Worm (Caenorhabditis elegans): ENCODE results near the gene F44E5.5.

The F44E5.5 gene

ce11 chrII:11761806-11762512 lies 2.5 kb downstream of the F44E5.5 start:
- TF ChIP-seq ceh-63 (GFP tag; optimal IDR thresholded peaks at IDR 0.05) (no peak), efl-3 (GFP tag; optimal IDR thresholded peaks at IDR 0.05) (no peak), tlp-1 (tag; optimal IDR thresholded peaks at IDR 0.05) (no peak), pqm-1 (tag; optimal IDR thresholded peaks at IDR 0.05) (no peak), lin-35 (GFP tag; optimal IDR thresholded peaks at IDR 0.05) (peak; percentile 2 to 53), C16A3.4 (tag; optimal IDR thresholded peaks at IDR 0.05) (peak; percentile 19), C34B4.2 (tag; optimal IDR thresholded peaks at IDR 0.05) (no peak), nhr-20 (tag; optimal IDR thresholded peaks at IDR 0.05) (peak; percentile 57), lin-15B (tag; optimal IDR thresholded peaks at IDR 0.05) (no peak), ets-5 (GFP tag; IDR thresholded peaks at IDR 0.05) (no peak), nhr-71 (tag; optimal IDR thresholded peaks at IDR 0.05) (peak; percentile 66), isw-1 (GFP tag; IDR thresholded peaks at IDR 0.05) (peak; percentile 14; the same call in 1 of the 2 replicates), nhr-12 (tag; optimal IDR thresholded peaks at IDR 0.05) (no peak), blmp-1 (tag; optimal IDR thresholded peaks at IDR 0.05) (no peak), nhr-11 (tag; optimal IDR thresholded peaks at IDR 0.05) (no peak), nhr-76 (tag; optimal IDR thresholded peaks at IDR 0.05) (no peak), unc-86 (tag; optimal IDR thresholded peaks at IDR 0.05) (peak; percentile 21), C04F5.9 (tag; optimal IDR thresholded peaks at IDR 0.05) (no peak), ztf-11 (tag; optimal IDR thresholded peaks at IDR 0.05) (no peak), zag-1 (tag; optimal IDR thresholded peaks at IDR 0.05) (no peak), elt-2 (tag; optimal IDR thresholded peaks at IDR 0.05) (peak; percentile 8), F16B12.6 (tag; optimal IDR thresholded peaks at IDR 0.05) (peak; percentile 10), unc-98 (GFP tag; IDR thresholded peaks at IDR 0.05) (no peak), nhr-85 (tag) (peak; percentile 43), unc-30 (tag; optimal IDR thresholded peaks at IDR 0.05) (no peak), fos-1 (tag; optimal IDR thresholded peaks at IDR 0.05) (no peak), swsn-7 (tag; optimal IDR thresholded peaks at IDR 0.05) (peak; percentile 31), egl-13 (tag; optimal IDR thresholded peaks at IDR 0.05) (peak; percentile 41), sup-37 (GFP tag; optimal IDR thresholded peaks at IDR 0.05) (no peak), lin-13 (GFP tag; optimal IDR thresholded peaks at IDR 0.05) (peak; percentile 44), aly-2 (tag; optimal IDR thresholded peaks at IDR 0.05) (peak; percentile 98), fkh-4 (tag; optimal IDR thresholded peaks at IDR 0.05; ENCODE audit: borderline replicate concordance) (no peak), hpl-2 (GFP tag; optimal IDR thresholded peaks at IDR 0.05) (no peak), ceh-8 (GFP tag; optimal IDR thresholded peaks at IDR 0.05) (peak; percentile 23), efl-1 (optimal IDR thresholded peaks at IDR 0.05) (no peak), efl-1 (GFP tag; optimal IDR thresholded peaks at IDR 0.05 in 1 of 2) (peak in 1 of 2 experiments; percentile 42), pag-3 (tag; optimal IDR thresholded peaks at IDR 0.05; ENCODE audit: borderline replicate concordance, insufficient read depth) (no peak), fkh-8 (tag; optimal IDR thresholded peaks at IDR 0.05) (peak; percentile 80), Y116A8C.19 (tag; optimal IDR thresholded peaks at IDR 0.05; ENCODE audit: borderline replicate concordance) (no peak), nhr-28 (tag; optimal IDR thresholded peaks at IDR 0.05) (no peak), mep-1 (tag; optimal IDR thresholded peaks at IDR 0.05) (peak; percentile 95), vab-15 (tag; optimal IDR thresholded peaks at IDR 0.05) (no peak), mab-9 (GFP tag; IDR thresholded peaks at IDR 0.05) (peak; percentile 68), nhr-84 (tag; optimal IDR thresholded peaks at IDR 0.05) (no peak), ceh-88 (GFP tag; IDR thresholded peaks at IDR 0.05) (peak; percentile 52; the same call in 1 of the 2 replicates), ceh-82 (tag; optimal IDR thresholded peaks at IDR 0.05) (no peak), rnt-1 (tag; optimal IDR thresholded peaks at IDR 0.05) (no peak), snpc-4 (tag; optimal IDR thresholded peaks at IDR 0.05) (peak; percentile 63), nhr-19 (GFP tag; conservative IDR thresholded peaks at IDR 0.05) (peak; percentile 41), ztf-4 (tag; optimal IDR thresholded peaks at IDR 0.05) (peak; percentile 91), pax-3 (tag; optimal IDR thresholded peaks at IDR 0.05) (peak; percentile 31), snu-23 (GFP tag; optimal IDR thresholded peaks at IDR 0.05) (peak; percentile 55), nhr-90 (tag; optimal IDR thresholded peaks at IDR 0.05; ENCODE audit: poor library complexity) (peak; percentile 26)

All from whole organism, L1 larva.